Fruit fly (Drosophila melanogaster): ENCODE measurements around the gene I-2.

DNA sequence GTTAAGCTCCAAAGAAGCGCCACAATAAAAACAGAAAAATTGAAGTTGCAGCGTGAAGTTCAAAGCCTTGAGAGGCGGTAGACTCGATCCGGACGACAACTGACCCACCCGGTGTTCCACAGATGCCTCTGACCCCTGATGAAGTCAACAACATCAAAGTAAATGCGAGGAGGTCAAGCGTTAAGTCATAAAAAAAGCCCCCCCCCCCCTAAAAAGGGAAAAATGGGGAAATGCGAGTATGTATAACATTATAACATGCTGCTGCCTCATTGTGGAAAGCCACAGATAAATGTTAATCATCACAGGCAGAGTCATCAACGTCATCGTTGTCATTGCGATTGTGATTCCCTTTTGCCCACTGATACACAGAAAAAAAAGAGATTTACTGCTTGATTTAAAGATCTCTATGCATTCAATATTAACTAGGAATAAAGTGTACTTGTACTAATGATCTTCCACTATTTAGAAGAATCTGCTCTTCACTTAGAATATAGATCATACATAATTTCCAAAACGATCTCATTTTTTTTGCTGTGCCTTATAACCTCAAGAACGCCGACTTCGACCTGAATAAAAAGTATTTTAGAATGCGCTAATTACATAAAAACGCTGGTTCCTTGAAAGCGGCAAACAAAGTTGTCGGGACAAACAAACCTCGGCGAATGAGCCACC, 14.5 kb upstream of the I-2 start:
- TF ChIP-seq psq (GFP tag; optimal IDR thresholded peaks at IDR 0.05), result no peak
- no peak for TF ChIP-seq Myc (optimal IDR thresholded peaks at IDR 0.05)
- TF ChIP-seq lola (GFP tag; optimal IDR thresholded peaks at IDR 0.05), result no peak
- no peak for TF ChIP-seq h (GFP tag; optimal IDR thresholded peaks at IDR 0.05)
- TF ChIP-seq Hr78 (GFP tag; optimal IDR thresholded peaks at IDR 0.05), result no peak

Measured in whole organism, wandering third instar larva.